Worm (Caenorhabditis elegans) whole organism, L2 larva: Measurements from ENCODE around the gene str-31.
A peak's percentile ranks its signal among the peaks of the same experiment; 100 is the strongest.

ENCODE experiments used
- C34F6.9 ChIP-seq: fragments of 150-350 bp; optimal IDR thresholded peaks from 2 replicates; lab custom pipeline; 2014; ENCODE audit warnings: missing biosample characterization, missing genetic modification characterization
- F13H6.1 ChIP-seq: sonication (generic microtip); optimal IDR thresholded peaks from 2 replicates; lab custom pipeline; 2016; ENCODE audit warnings: missing genetic modification characterization, missing compliant biosample characterization
- R02D3.7 ChIP-seq: fragments of 150-350 bp; optimal IDR thresholded peaks from 2 replicates; lab custom pipeline; 2014; ENCODE audit warnings: missing biosample characterization, missing genetic modification characterization
- ZK546.5 ChIP-seq: sonication (generic microtip); optimal IDR thresholded peaks from 2 replicates; lab custom pipeline; 2017; ENCODE audit warnings: missing biosample characterization, missing genetic modification characterization
- aly-2 ChIP-seq: fragments of 150-350 bp; optimal IDR thresholded peaks from 2 replicates; lab custom pipeline; 2014; ENCODE audit warnings: missing biosample characterization, missing genetic modification characterization
- ama-1 ChIP-seq: fragments of 150-350 bp; optimal IDR thresholded peaks from 2 replicates; lab custom pipeline; 2018; ENCODE audit warnings: inconsistent platforms
- blmp-1 ChIP-seq: sonication (generic microtip); optimal IDR thresholded peaks from 2 replicates; lab custom pipeline; 2017; ENCODE audit warnings: missing genetic modification characterization, mild to moderate bottlenecking, missing compliant biosample characterization, antibody characterized with exemption, moderate library complexity; ENCODE audit not compliant: insufficient read depth
- ceh-16 ChIP-seq: fragments of 150-350 bp; optimal IDR thresholded peaks from 2 replicates; lab custom pipeline; 2014; ENCODE audit warnings: missing biosample characterization, missing genetic modification characterization
- crh-2 ChIP-seq: sonication (generic microtip); optimal IDR thresholded peaks from 2 replicates; lab custom pipeline; 2017; ENCODE audit warnings: missing biosample characterization, missing genetic modification characterization
- dmd-4 ChIP-seq: sonication (generic microtip); optimal IDR thresholded peaks from 2 replicates; lab custom pipeline; 2017; ENCODE audit warnings: missing biosample characterization, missing genetic modification characterization
- egl-27 ChIP-seq: sonication (generic microtip); optimal IDR thresholded peaks from 3 replicates; lab custom pipeline; 2017; ENCODE audit warnings: missing biosample characterization, missing genetic modification reagents, missing genetic modification characterization
- elt-1 ChIP-seq: fragments of 150-350 bp; optimal IDR thresholded peaks from 2 replicates; lab custom pipeline; 2014; ENCODE audit warnings: missing biosample characterization, missing genetic modification characterization
- elt-3 ChIP-seq: sonication (generic microtip); optimal IDR thresholded peaks from 2 replicates; lab custom pipeline; 2017; ENCODE audit warnings: missing biosample characterization, missing genetic modification characterization
- fos-1 ChIP-seq: fragments of 150-350 bp; optimal IDR thresholded peaks from 2 replicates; lab custom pipeline; 2014; ENCODE audit warnings: missing biosample characterization, missing genetic modification characterization
- gmeb-1 ChIP-seq: fragments of 150-350 bp; optimal IDR thresholded peaks from 2 replicates; lab custom pipeline; 2014; ENCODE audit warnings: missing biosample characterization, missing genetic modification characterization
- lin-11 ChIP-seq: fragments of 150-350 bp; sonication (generic microtip); optimal IDR thresholded peaks from 2 replicates; lab custom pipeline; 2014; ENCODE audit warnings: missing biosample characterization, missing genetic modification characterization, inconsistent platforms, mixed read lengths
- lin-13 ChIP-seq: fragments of 150-350 bp; optimal IDR thresholded peaks from 2 replicates; lab custom pipeline; 2014; ENCODE audit warnings: missing biosample characterization, missing genetic modification reagents, missing genetic modification characterization
- lsy-2 ChIP-seq, 2 experiments: fragments of 150-350 bp in 1 of 2; sonication (generic microtip) in 1 of 2; optimal IDR thresholded peaks; 2 replicates each; lab custom pipeline; 2014 to 2017; ENCODE audit warnings: missing biosample characterization in 2 of 2, missing genetic modification characterization in 2 of 2
- mab-5 ChIP-seq: fragments of 150-350 bp; optimal IDR thresholded peaks from 2 replicates; lab custom pipeline; 2014; ENCODE audit warnings: missing biosample characterization, missing genetic modification characterization
- mbf-1 ChIP-seq: sonication (generic microtip); optimal IDR thresholded peaks from 2 replicates; lab custom pipeline; 2017; ENCODE audit warnings: missing biosample characterization, missing genetic modification characterization
- mdl-1 ChIP-seq, 2 experiments: fragments of 150-350 bp in 1 of 2; sonication (generic microtip) in 1 of 2; optimal IDR thresholded peaks; 2 replicates each; lab custom pipeline; 2017; ENCODE audit warnings: missing biosample characterization in 2 of 2, missing genetic modification characterization in 2 of 2
- nhr-12 ChIP-seq: fragments of 150-350 bp; optimal IDR thresholded peaks from 2 replicates; lab custom pipeline; 2014; ENCODE audit warnings: missing biosample characterization, missing genetic modification characterization
- nhr-129 ChIP-seq: fragments of 150-350 bp; optimal IDR thresholded peaks from 2 replicates; lab custom pipeline; 2014; ENCODE audit warnings: missing biosample characterization, missing genetic modification characterization
- nhr-23 ChIP-seq: fragments of 150-350 bp; optimal IDR thresholded peaks from 2 replicates; lab custom pipeline; 2014; ENCODE audit warnings: missing biosample characterization, missing genetic modification reagents, missing genetic modification characterization
- nhr-6 ChIP-seq: fragments of 150-350 bp; optimal IDR thresholded peaks from 2 replicates; lab custom pipeline; 2014; ENCODE audit warnings: missing biosample characterization, missing genetic modification characterization
- nhr-77 ChIP-seq: fragments of 150-350 bp; optimal IDR thresholded peaks from 2 replicates; lab custom pipeline; 2014; ENCODE audit warnings: missing biosample characterization, missing genetic modification characterization
- peb-1 ChIP-seq: fragments of 150-350 bp; optimal IDR thresholded peaks from 2 replicates; lab custom pipeline; 2014; ENCODE audit warnings: missing biosample characterization, missing genetic modification characterization
- sem-4 ChIP-seq: fragments of 150-350 bp; optimal IDR thresholded peaks from 2 replicates; lab custom pipeline; 2014; ENCODE audit warnings: missing biosample characterization, missing genetic modification reagents, missing genetic modification characterization
- skn-1 ChIP-seq: sonication (generic microtip); optimal IDR thresholded peaks from 2 replicates; lab custom pipeline; 2017; ENCODE audit warnings: missing biosample characterization, missing genetic modification characterization
- sma-3 ChIP-seq: sonication (generic microtip); optimal IDR thresholded peaks from 2 replicates; lab custom pipeline; 2016; ENCODE audit warnings: missing genetic modification reagents, missing genetic modification characterization, missing compliant biosample characterization
- sma-9 ChIP-seq, 2 experiments: fragments of 150-350 bp in 1 of 2; sonication (generic microtip) in 1 of 2; optimal IDR thresholded peaks; 2 replicates each; lab custom pipeline; 2014 to 2016; ENCODE audit warnings: missing genetic modification characterization in 2 of 2, mild to moderate bottlenecking in 1 of 2, missing biosample characterization in 1 of 2, missing compliant biosample characterization in 1 of 2, missing genetic modification reagents in 1 of 2, moderate library complexity in 1 of 2
- snpc-4 ChIP-seq: fragments of 150-350 bp; optimal IDR thresholded peaks from 2 replicates; lab custom pipeline; 2014; ENCODE audit warnings: missing biosample characterization, missing genetic modification characterization
- unc-39 ChIP-seq: fragments of 150-350 bp; optimal IDR thresholded peaks from 2 replicates; lab custom pipeline; 2014; ENCODE audit warnings: missing biosample characterization, missing genetic modification characterization
- unc-55 ChIP-seq: fragments of 150-350 bp; sonication (generic microtip); optimal IDR thresholded peaks from 3 replicates; lab custom pipeline; 2014; ENCODE audit warnings: missing biosample characterization, missing genetic modification reagents, missing genetic modification characterization
- zag-1 ChIP-seq: fragments of 150-350 bp; optimal IDR thresholded peaks from 2 replicates; lab custom pipeline; 2014; ENCODE audit warnings: missing biosample characterization, missing genetic modification characterization
- ztf-1 ChIP-seq: fragments of 200-800 bp; sonication (Bioruptor generic); conservative IDR thresholded peaks from 2 replicates; pipeline ENCODE4 v1.3.6; 2022; ENCODE audit warnings: missing genetic modification characterization, missing compliant biosample characterization
- ztf-11 ChIP-seq: sonication (generic microtip); optimal IDR thresholded peaks from 2 replicates; lab custom pipeline; 2017; ENCODE audit warnings: missing biosample characterization, missing genetic modification characterization

The str-31 gene

ce11 chrV:7478404-7478803 lies 30.1 kb downstream of the str-31 start, which contains the start of gene str-190:
Gene str-190 (minus strand): TSS chrV:7478504.
- TF ChIP-seq ZK546.5 (tag; lab: Kevin White, UChicago) (no peak), blmp-1 (tag; lab: Kevin White, UChicago) (no peak), unc-55 (GFP tag; lab: Kevin White, UChicago) (no peak), sem-4 (tag; lab: Kevin White, UChicago) (no peak), skn-1 (tag; lab: Kevin White, UChicago) (no peak), F13H6.1 (tag; lab: Kevin White, UChicago) (no peak), egl-27 (tag; lab: Kevin White, UChicago) (no peak), aly-2 (no peak), dmd-4 (tag; lab: Kevin White, UChicago) (no peak), nhr-23 (tag; lab: Kevin White, UChicago) (no peak), lsy-2 (tag; optimal IDR thresholded peaks at IDR 0.05; lab: Kevin White, UChicago) (no peak), elt-3 (tag; lab: Kevin White, UChicago) (no peak), sma-3 (GFP tag; lab: Kevin White, UChicago) (no peak), ceh-16 (no peak), snpc-4 (tag; lab: Kevin White, UChicago) (no peak), ztf-11 (tag; lab: Kevin White, UChicago) (no peak), unc-39 (tag; lab: Kevin White, UChicago) (no peak), ztf-1 (GFP tag; lab: Robert Waterston, UW) (no peak), lin-11 (tag; lab: Kevin White, UChicago) (no peak)

ce11 chrV:7476766-7477165 lies 31.7 kb downstream of the str-31 start, which contains the start of gene srh-125:
Gene srh-125 (minus strand): TSS chrV:7476866.
- TF ChIP-seq R02D3.7: no peak

- TF ChIP-seq sma-9 (GFP tag; optimal IDR thresholded peaks at IDR 0.05; lab: Kevin White, UChicago) (no peak), sma-9 (tag; optimal IDR thresholded peaks at IDR 0.05; lab: Kevin White, UChicago) (no peak), ama-1 (no peak), blmp-1 (tag; lab: Kevin White, UChicago) (no peak), gmeb-1 (tag; lab: Kevin White, UChicago) (no peak)
Observed at ce11 chrV:7472815-7473214, 35.7 kb downstream of the str-31 start, which contains the start of gene str-28. Gene str-28 (minus strand): TSS chrV:7472915.

- TF ChIP-seq lsy-2 (tag; optimal IDR thresholded peaks at IDR 0.05; lab: Kevin White, UChicago): peak in 1 of 2 experiments; percentile 2
- no peak for TF ChIP-seq snpc-4 (tag; lab: Kevin White, UChicago)
- no peak for TF ChIP-seq peb-1 (tag; lab: Kevin White, UChicago)
- TF ChIP-seq ceh-16: no peak
- no peak for TF ChIP-seq nhr-6
- no peak for TF ChIP-seq elt-1 (tag; lab: Kevin White, UChicago)
- no peak for TF ChIP-seq nhr-12 (tag; lab: Kevin White, UChicago)
- TF ChIP-seq mbf-1 (tag; lab: Kevin White, UChicago): no peak
- peak; percentile 13 for TF ChIP-seq zag-1
- TF ChIP-seq fos-1: peak; percentile 55
- no peak for TF ChIP-seq sma-3 (GFP tag; lab: Kevin White, UChicago)
- TF ChIP-seq nhr-77 (tag; lab: Kevin White, UChicago): no peak
- peak; percentile 87 for TF ChIP-seq C34F6.9 (tag; lab: Kevin White, UChicago)
- peak; percentile 56 for TF ChIP-seq mab-5 (tag; lab: Kevin White, UChicago)
- TF ChIP-seq lin-11 (tag; lab: Kevin White, UChicago): peak; percentile 36
- peak; percentile 75 for TF ChIP-seq crh-2 (tag; lab: Kevin White, UChicago)
- no peak for TF ChIP-seq ZK546.5 (tag; lab: Kevin White, UChicago)
- TF ChIP-seq F13H6.1 (tag; lab: Kevin White, UChicago): peak; percentile 78
- TF ChIP-seq lin-13 (GFP tag; lab: Kevin White, UChicago): peak; percentile 53
- TF ChIP-seq gmeb-1 (tag; lab: Kevin White, UChicago): peak; percentile 56
- no peak for TF ChIP-seq unc-55 (GFP tag; lab: Kevin White, UChicago)
- TF ChIP-seq sma-9 (GFP tag; optimal IDR thresholded peaks at IDR 0.05; lab: Kevin White, UChicago): no peak
- TF ChIP-seq sma-9 (tag; optimal IDR thresholded peaks at IDR 0.05; lab: Kevin White, UChicago): no peak
- TF ChIP-seq nhr-129: no peak
- TF ChIP-seq ztf-1 (GFP tag; lab: Robert Waterston, UW): no peak
- TF ChIP-seq mdl-1 (tag; optimal IDR thresholded peaks at IDR 0.05; lab: Kevin White, UChicago): peak in 1 of 2 experiments; percentile 57
Observed at ce11 chrV:7465509-7465908, 43.0 kb downstream of the str-31 start, which contains the start of gene F25E5.1. Gene F25E5.1 (plus strand): TSS chrV:7465884.
